Worm (Caenorhabditis elegans) whole organism, L1 larva: ENCODE results near the gene C25D7.15.

ENCODE experiments used
- C04F5.9 ChIP-seq: sonication (generic microtip); optimal IDR thresholded peaks from 2 replicates; lab custom pipeline; 2016; ENCODE audit warnings: missing genetic modification characterization, missing compliant biosample characterization
- C16A3.4 ChIP-seq: fragments of 150-350 bp; optimal IDR thresholded peaks from 2 replicates; lab custom pipeline; 2014; ENCODE audit warnings: missing biosample characterization, missing genetic modification characterization
- F16B12.6 ChIP-seq: fragments of 150-350 bp; optimal IDR thresholded peaks from 2 replicates; lab custom pipeline; 2014; ENCODE audit warnings: missing biosample characterization, missing genetic modification characterization
- alr-1 ChIP-seq: fragments of 200-800 bp; sonication (Bioruptor generic); optimal IDR thresholded peaks from 2 replicates; lab custom pipeline; 2018; ENCODE audit warnings: borderline replicate concordance, mild to moderate bottlenecking, missing genetic modification characterization, missing compliant biosample characterization
- blmp-1 ChIP-seq: fragments of 150-350 bp; optimal IDR thresholded peaks from 2 replicates; lab custom pipeline; 2014; ENCODE audit warnings: missing biosample characterization, missing genetic modification characterization
- ceh-8 ChIP-seq: fragments of 200-800 bp; sonication (Bioruptor generic); optimal IDR thresholded peaks from 2 replicates; lab custom pipeline; 2018; ENCODE audit warnings: mild to moderate bottlenecking, missing genetic modification characterization, moderate library complexity, missing compliant biosample characterization
- ceh-88 ChIP-seq: fragments of 200-800 bp; sonication (Bioruptor generic); IDR thresholded peaks from 2 replicates; pipeline ENCODE4 v1.3.6; 2022; ENCODE audit warnings: missing genetic modification characterization, missing compliant biosample characterization
- efl-1 ChIP-seq, 4 experiments: fragments of 150-350 bp; optimal IDR thresholded peaks in 3 of 4; peaks in 1 of 4; 1 replicate in 1 of 4; 2 replicates in 3 of 4; lab custom pipeline; 2014; ENCODE audit warnings: missing biosample characterization in 2 of 4, missing genetic modification characterization in 2 of 4, missing genetic modification reagents in 2 of 4
- fos-1 ChIP-seq: fragments of 150-350 bp; optimal IDR thresholded peaks from 2 replicates; lab custom pipeline; 2014; ENCODE audit warnings: missing biosample characterization, missing genetic modification characterization
- hlh-4 ChIP-seq: sonication (generic microtip); optimal IDR thresholded peaks from 2 replicates; lab custom pipeline; 2016; ENCODE audit warnings: mild to moderate bottlenecking, missing genetic modification characterization, missing compliant biosample characterization
- isw-1 ChIP-seq: fragments of 200-800 bp; sonication (Bioruptor generic); IDR thresholded peaks from 2 replicates; pipeline ENCODE4 v1.3.6; 2022; ENCODE audit warnings: missing genetic modification characterization, missing compliant biosample characterization
- lin-13 ChIP-seq: fragments of 150-350 bp; optimal IDR thresholded peaks from 2 replicates; lab custom pipeline; 2014; ENCODE audit warnings: missing biosample characterization, missing genetic modification reagents, missing genetic modification characterization
- lin-15B ChIP-seq: fragments of 150-350 bp; sonication (generic microtip); optimal IDR thresholded peaks from 3 replicates; lab custom pipeline; 2014; ENCODE audit warnings: missing biosample characterization, missing genetic modification characterization
- mef-2 ChIP-seq: fragments of 150-350 bp; optimal IDR thresholded peaks from 2 replicates; lab custom pipeline; 2014; ENCODE audit warnings: missing biosample characterization, missing genetic modification characterization
- mep-1 ChIP-seq: fragments of 150-350 bp; optimal IDR thresholded peaks from 2 replicates; lab custom pipeline; 2014; ENCODE audit warnings: missing biosample characterization, missing genetic modification characterization
- nhr-11 ChIP-seq: fragments of 150-350 bp; optimal IDR thresholded peaks from 2 replicates; lab custom pipeline; 2014; ENCODE audit warnings: missing biosample characterization, missing genetic modification characterization
- nhr-19 ChIP-seq: fragments of 200-800 bp; sonication (Bioruptor generic); conservative IDR thresholded peaks from 2 replicates; pipeline ENCODE4 v1.3.6; 2022; ENCODE audit warnings: missing genetic modification characterization, missing compliant biosample characterization
- nhr-20 ChIP-seq: sonication (generic microtip); optimal IDR thresholded peaks from 2 replicates; lab custom pipeline; 2016; ENCODE audit warnings: mild to moderate bottlenecking, missing genetic modification characterization, missing compliant biosample characterization
- nhr-237 ChIP-seq: fragments of 150-350 bp; optimal IDR thresholded peaks from 2 replicates; lab custom pipeline; 2014; ENCODE audit warnings: missing biosample characterization, missing genetic modification characterization
- nhr-28 ChIP-seq: fragments of 150-350 bp; optimal IDR thresholded peaks from 2 replicates; lab custom pipeline; 2014; ENCODE audit warnings: missing biosample characterization, missing genetic modification characterization
- nhr-71 ChIP-seq: sonication (generic microtip); optimal IDR thresholded peaks from 2 replicates; lab custom pipeline; 2016; ENCODE audit warnings: mild to moderate bottlenecking, missing genetic modification characterization, moderate library complexity, missing compliant biosample characterization
- nhr-77 ChIP-seq: fragments of 150-350 bp; optimal IDR thresholded peaks from 2 replicates; lab custom pipeline; 2014; ENCODE audit warnings: missing biosample characterization, missing genetic modification characterization
- nhr-85 ChIP-seq: sonication (generic microtip); peaks from one replicate; lab custom pipeline; 2016; ENCODE audit warnings: missing genetic modification characterization, inconsistent platforms, missing compliant biosample characterization
- pax-3 ChIP-seq: fragments of 200-800 bp; sonication (Bioruptor generic); optimal IDR thresholded peaks from 2 replicates; lab custom pipeline; 2018; ENCODE audit warnings: mild to moderate bottlenecking, missing genetic modification characterization, moderate library complexity, missing compliant biosample characterization
- pqm-1 ChIP-seq: sonication (generic microtip); optimal IDR thresholded peaks from 3 replicates; lab custom pipeline; 2017; ENCODE audit warnings: missing biosample characterization, missing genetic modification characterization
- skn-1 ChIP-seq: fragments of 150-350 bp; optimal IDR thresholded peaks from 2 replicates; lab custom pipeline; 2014; ENCODE audit warnings: missing biosample characterization, missing genetic modification characterization
- sptf-1 ChIP-seq: fragments of 150-350 bp; optimal IDR thresholded peaks from 2 replicates; lab custom pipeline; 2014; ENCODE audit warnings: missing biosample characterization, missing genetic modification characterization
- sup-37 ChIP-seq: fragments of 200-800 bp; sonication (Bioruptor generic); optimal IDR thresholded peaks from 2 replicates; lab custom pipeline; 2018; ENCODE audit warnings: mild to moderate bottlenecking, missing genetic modification characterization, missing compliant biosample characterization
- tlp-1 ChIP-seq: fragments of 150-350 bp; optimal IDR thresholded peaks from 2 replicates; lab custom pipeline; 2014; ENCODE audit warnings: missing biosample characterization, missing genetic modification characterization
- unc-86 ChIP-seq: sonication (generic microtip); optimal IDR thresholded peaks from 2 replicates; lab custom pipeline; 2016; ENCODE audit warnings: missing genetic modification characterization, missing compliant biosample characterization
- unc-98 ChIP-seq: fragments of 200-800 bp; sonication (Bioruptor generic); IDR thresholded peaks from 2 replicates; pipeline ENCODE4 v1.3.6; 2022; ENCODE audit warnings: missing genetic modification characterization, missing compliant biosample characterization
- vab-15 ChIP-seq: sonication (generic microtip); optimal IDR thresholded peaks from 2 replicates; lab custom pipeline; 2017; ENCODE audit warnings: missing genotype, mild to moderate bottlenecking, missing genetic modification characterization, missing compliant biosample characterization
- zag-1 ChIP-seq: fragments of 150-350 bp; optimal IDR thresholded peaks from 2 replicates; lab custom pipeline; 2014; ENCODE audit warnings: missing biosample characterization, missing genetic modification characterization
- zip-4 ChIP-seq: fragments of 200-800 bp; sonication (Bioruptor generic); optimal IDR thresholded peaks from 2 replicates; lab custom pipeline; 2018; ENCODE audit warnings: mild to moderate bottlenecking, missing genetic modification characterization, moderate library complexity, missing compliant biosample characterization
- ztf-11 ChIP-seq, 2 experiments: sonication (generic microtip); optimal IDR thresholded peaks; 2 replicates each; lab custom pipeline; 2016 to 2017; ENCODE audit warnings: missing genetic modification characterization in 2 of 2, missing biosample characterization in 1 of 2, missing compliant biosample characterization in 1 of 2
- ztf-4 ChIP-seq: fragments of 150-350 bp; optimal IDR thresholded peaks from 2 replicates; lab custom pipeline; 2014; ENCODE audit warnings: missing biosample characterization, missing genetic modification characterization

The C25D7.15 gene

DNA sequence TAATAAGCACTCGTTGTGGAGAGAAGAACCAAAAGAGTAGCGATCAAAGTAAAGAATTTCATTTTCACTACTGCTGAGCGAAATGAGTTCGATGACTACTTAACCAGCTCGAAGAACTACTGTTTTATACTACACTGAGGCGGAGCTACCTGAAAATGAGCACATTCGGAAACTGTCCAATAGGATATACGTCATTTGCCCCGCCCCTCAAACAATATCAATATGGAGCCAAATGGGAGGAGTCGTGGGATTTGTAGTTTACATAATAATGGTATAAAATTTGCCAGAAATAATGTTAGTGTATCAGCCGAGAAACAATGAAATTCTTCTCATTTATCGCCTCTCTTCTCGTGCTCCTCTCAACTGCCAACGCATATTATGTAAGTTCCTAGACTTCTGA, 29.8 kb downstream of the C25D7.15 start, which contains the start of the genes C01G10.5 and C01G10.4:
TSS of gene C01G10.5 (minus strand) at position 101 of the 400 bp plus-strand sequence.
TSS of gene C01G10.4 (plus strand) at position 303 of the 400 bp plus-strand sequence.
- TF ChIP-seq unc-98 (GFP tag; lab: Robert Waterston, UW) (no peak), efl-1 (optimal IDR thresholded peaks at IDR 0.05; lab: Kevin White, UChicago) (no peak), efl-1 (GFP tag; optimal IDR thresholded peaks at IDR 0.05 in 1 of 2; lab: Kevin White, UChicago) (peak in 1 of 2 experiments; percentile 13)

DNA sequence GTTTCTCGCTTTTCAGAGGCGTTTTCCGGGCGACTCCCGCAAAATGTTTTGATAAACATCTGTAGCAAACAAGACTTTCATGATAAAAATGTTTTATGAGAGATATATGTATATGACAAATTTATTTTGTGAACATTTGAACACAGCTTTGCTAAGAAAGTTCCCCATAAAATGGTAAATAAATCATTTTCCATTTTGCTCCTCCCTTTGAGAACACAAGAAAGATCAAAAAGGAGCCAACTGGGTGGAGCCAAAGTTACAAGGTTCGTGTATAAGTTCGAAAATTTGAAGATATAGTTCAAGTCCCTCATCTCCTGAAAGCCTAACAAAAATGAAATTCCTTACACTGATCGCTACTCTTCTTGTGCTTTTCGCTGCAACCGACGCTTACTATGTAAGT, 30.8 kb downstream of the C25D7.15 start, which contains the start of gene C01G10.17:
TSS of gene C01G10.17 (plus strand) at position 301 of the 400 bp plus-strand sequence.
- no peak for TF ChIP-seq sup-37
- no peak for TF ChIP-seq mep-1
- no peak for TF ChIP-seq pax-3
- TF ChIP-seq pqm-1 (tag; lab: Kevin White, UChicago): no peak
- TF ChIP-seq ceh-88 (GFP tag; lab: Robert Waterston, UW): no peak
- no peak for TF ChIP-seq nhr-77 (tag; lab: Kevin White, UChicago)
- no peak for TF ChIP-seq ceh-8 (GFP tag; lab: Kevin White, UChicago)
- TF ChIP-seq F16B12.6: no peak
- TF ChIP-seq skn-1: no peak
- no peak for TF ChIP-seq nhr-20 (tag; lab: Kevin White, UChicago)
- TF ChIP-seq C04F5.9 (tag; lab: Kevin White, UChicago): no peak
- TF ChIP-seq, all 84 proteins: peak for 0

DNA sequence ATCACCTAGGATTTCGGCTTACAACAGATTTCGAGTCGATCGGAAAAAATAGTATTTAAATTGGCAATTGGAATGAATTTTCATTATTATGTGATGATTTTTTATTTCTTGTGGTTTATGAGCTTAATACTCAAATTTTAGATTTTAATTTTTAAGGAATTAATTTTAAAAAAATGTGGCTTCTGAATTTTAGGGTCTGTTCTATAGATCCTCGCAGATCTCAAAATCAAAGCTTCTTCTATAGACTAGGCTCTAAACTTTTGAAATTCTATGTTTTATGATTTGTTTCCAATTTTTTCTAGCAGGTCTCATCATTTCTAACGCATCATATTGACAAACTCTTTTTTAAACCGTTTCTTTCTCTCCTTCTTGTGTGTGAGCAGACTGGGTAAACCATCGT, 33.1 kb downstream of the C25D7.15 start, which contains the start of gene txt-12:
TSS of gene txt-12 (plus strand) at position 301 of the 400 bp plus-strand sequence.
- TF ChIP-seq vab-15: no peak
- TF ChIP-seq nhr-77 (tag; lab: Kevin White, UChicago): peak; percentile 14

DNA sequence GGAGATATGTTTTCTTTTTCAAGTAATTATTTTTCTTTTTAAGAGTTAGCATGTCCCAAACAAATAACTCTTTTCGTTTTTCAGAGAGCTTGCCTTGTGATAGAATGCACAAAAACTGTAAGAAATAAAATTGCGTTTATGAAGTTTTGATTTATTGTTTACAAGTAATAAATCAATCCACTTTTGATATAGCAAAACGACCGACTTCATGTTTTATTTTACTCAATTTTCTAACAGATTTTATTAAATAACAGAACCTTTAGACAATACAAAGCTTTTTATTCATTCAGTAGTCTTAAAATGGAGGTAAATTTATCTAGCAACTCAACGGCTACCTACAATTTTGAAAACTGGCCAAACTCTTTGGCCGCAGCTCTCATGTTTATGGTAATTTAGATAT, 35.1 kb downstream of the C25D7.15 start, which contains the start of gene srx-78:
TSS of gene srx-78 (plus strand) at position 301 of the 400 bp plus-strand sequence.
- TF ChIP-seq blmp-1 (tag; lab: Kevin White, UChicago): no peak
- TF ChIP-seq nhr-77 (tag; lab: Kevin White, UChicago): no peak
- no peak for TF ChIP-seq ztf-4
- no peak for TF ChIP-seq ztf-11 (tag; optimal IDR thresholded peaks at IDR 0.05; lab: Kevin White, UChicago)
- TF ChIP-seq alr-1 (tag; lab: Kevin White, UChicago): no peak
- no peak for TF ChIP-seq zag-1 (tag; lab: Kevin White, UChicago)
- TF ChIP-seq efl-1 (optimal IDR thresholded peaks at IDR 0.05; lab: Kevin White, UChicago): no peak
- TF ChIP-seq efl-1 (GFP tag; optimal IDR thresholded peaks at IDR 0.05 in 1 of 2; lab: Kevin White, UChicago): no peak
- no peak for TF ChIP-seq mef-2 (tag; lab: Kevin White, UChicago)
- TF ChIP-seq nhr-85 (tag; lab: Kevin White, UChicago): no peak
- TF ChIP-seq lin-13: no peak
- TF ChIP-seq nhr-28: no peak
- TF ChIP-seq nhr-11 (tag; lab: Kevin White, UChicago): no peak
- no peak for TF ChIP-seq lin-15B
- no peak for TF ChIP-seq isw-1 (GFP tag; lab: Robert Waterston, UW)
- no peak for TF ChIP-seq C16A3.4 (tag; lab: Kevin White, UChicago)
- no peak for TF ChIP-seq vab-15
- no peak for TF ChIP-seq zip-4 (GFP tag; lab: Kevin White, UChicago)
- no peak for TF ChIP-seq nhr-237

DNA sequence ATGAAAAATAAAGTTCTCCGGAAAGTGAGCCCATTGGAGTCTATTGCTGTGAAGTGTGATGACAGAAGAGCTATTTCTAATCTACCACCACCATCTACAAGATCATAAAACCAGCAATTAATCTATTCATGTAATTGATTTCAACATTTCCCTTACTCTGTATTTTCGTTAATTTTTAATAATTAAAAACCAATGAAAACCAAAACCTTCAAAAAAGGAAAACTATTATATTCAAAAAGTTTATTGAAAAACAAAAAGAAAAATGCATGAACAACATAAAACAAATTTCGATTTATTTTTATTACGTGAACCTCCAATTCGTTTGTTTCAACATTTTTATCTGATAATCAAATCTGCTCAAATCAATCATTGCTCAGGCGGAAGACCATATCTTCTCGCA, 39.8 kb downstream of the C25D7.15 start, which contains the start of gene C01G10.1:
TSS of gene C01G10.1 (plus strand) at position 301 of the 400 bp plus-strand sequence.
- TF ChIP-seq nhr-19 (GFP tag; lab: Robert Waterston, UW) (no peak), unc-86 (tag; lab: Kevin White, UChicago) (no peak), fos-1 (tag; lab: Kevin White, UChicago) (no peak), tlp-1 (tag; lab: Kevin White, UChicago) (no peak), nhr-71 (tag; lab: Kevin White, UChicago) (no peak), hlh-4 (no peak), vab-15 (no peak), sptf-1 (tag; lab: Kevin White, UChicago) (no peak)
